Worm (Caenorhabditis elegans): ENCODE data around the gene K03B8.6.

ce11 chrV:11435242-11435641, 27.9 kb downstream of the K03B8.6 start:
- TF ChIP-seq blmp-1 (tag; optimal IDR thresholded peaks at IDR 0.05) (no peak), nhr-237 (tag; optimal IDR thresholded peaks at IDR 0.05) (no peak), pha-4 (tag; optimal IDR thresholded peaks at IDR 0.05) (no peak), tbx-8 (GFP tag; optimal IDR thresholded peaks at IDR 0.05) (no peak), nhr-28 (tag; optimal IDR thresholded peaks at IDR 0.05) (no peak), nhr-76 (tag; optimal IDR thresholded peaks at IDR 0.05) (no peak), M03D4.4 (tag; optimal IDR thresholded peaks at IDR 0.05) (no peak), unc-62 (GFP tag; optimal IDR thresholded peaks at IDR 0.05) (no peak), cnd-1 (tag; optimal IDR thresholded peaks at IDR 0.05) (no peak), snpc-4 (tag; optimal IDR thresholded peaks at IDR 0.05) (no peak), unc-120 (tag; optimal IDR thresholded peaks at IDR 0.05; ENCODE audit: poor library complexity, severe bottlenecking) (no peak)
